Worm (Caenorhabditis elegans): Measurements from ENCODE around the gene srh-78.

srh-78 gene

ce11 chrV:246097-246496 is 29.1 kb downstream of the srh-78 start, which contains the start of gene kin-34:
Gene kin-34, minus strand, starts transcription at chrV:246197.
- no peak for TF ChIP-seq hmg-1.1 (GFP tag; IDR thresholded peaks at IDR 0.05)
- no peak for TF ChIP-seq mxl-3 (GFP tag; optimal IDR thresholded peaks at IDR 0.05)
- no peak for TF ChIP-seq mdl-1 (tag; optimal IDR thresholded peaks at IDR 0.05)
- no peak for TF ChIP-seq F10B5.3 (tag; optimal IDR thresholded peaks at IDR 0.05)
- TF ChIP-seq skn-1 (tag; optimal IDR thresholded peaks at IDR 0.05): no peak
- no peak for TF ChIP-seq mxl-2 (GFP tag; conservative IDR thresholded peaks at IDR 0.05)
- no peak for TF ChIP-seq nhr-11 (tag; optimal IDR thresholded peaks at IDR 0.05)
- no peak for TF ChIP-seq saeg-2 (GFP tag; IDR thresholded peaks at IDR 0.05)
- TF ChIP-seq fkh-10 (GFP tag; optimal IDR thresholded peaks at IDR 0.05): no peak

- TF ChIP-seq spr-3 (GFP tag; optimal IDR thresholded peaks at IDR 0.05) (no peak), cey-2 (tag; optimal IDR thresholded peaks at IDR 0.05; ENCODE audit: borderline replicate concordance, insufficient read depth) (no peak), rbr-2 (tag; optimal IDR thresholded peaks at IDR 0.05) (no peak), aly-2 (tag; optimal IDR thresholded peaks at IDR 0.05) (no peak), hlh-11 (tag; optimal IDR thresholded peaks at IDR 0.05) (no peak), ZK337.2 (GFP tag; IDR thresholded peaks at IDR 0.05) (no peak), snpc-1.2 (GFP tag; IDR thresholded peaks at IDR 0.05) (no peak), egl-43 (GFP tag; IDR thresholded peaks at IDR 0.05) (no peak), nhr-111 (GFP tag; optimal IDR thresholded peaks at IDR 0.05) (no peak), dmd-6 (GFP tag; IDR thresholded peaks at IDR 0.05) (no peak), F37D6.2 (tag; optimal IDR thresholded peaks at IDR 0.05) (no peak), unc-39 (tag; optimal IDR thresholded peaks at IDR 0.05) (no peak), daf-12 (tag; optimal IDR thresholded peaks at IDR 0.05) (no peak), ZK546.5 (tag; optimal IDR thresholded peaks at IDR 0.05) (no peak), lin-1 (GFP tag; IDR thresholded peaks at IDR 0.05) (no peak), lim-7 (GFP tag; IDR thresholded peaks at IDR 0.05) (no peak), Y75B8A.6 (GFP tag; IDR thresholded peaks at IDR 0.05) (no peak), ctbp-1 (GFP tag; IDR thresholded peaks at IDR 0.05) (no peak), tag-97 (GFP tag; IDR thresholded peaks at IDR 0.05) (no peak), F44E2.7 (GFP tag; IDR thresholded peaks at IDR 0.05) (no peak)
Observed at ce11 chrV:247576-247975, 30.6 kb downstream of the srh-78 start.

ce11 chrV:248636-249035 is 31.7 kb downstream of the srh-78 start:
- TF ChIP-seq nhr-41 (GFP tag; IDR thresholded peaks at IDR 0.05) (no peak), zfp-3 (GFP tag; conservative IDR thresholded peaks at IDR 0.05) (no peak), R02D3.7 (tag; optimal IDR thresholded peaks at IDR 0.05) (no peak), nhr-28 (tag; optimal IDR thresholded peaks at IDR 0.05) (no peak), F26F4.8 (GFP tag; conservative IDR thresholded peaks at IDR 0.05) (no peak), F10B5.3 (tag; optimal IDR thresholded peaks at IDR 0.05) (no peak), hmg-1.1 (GFP tag; IDR thresholded peaks at IDR 0.05) (no peak), madf-5 (GFP tag; IDR thresholded peaks at IDR 0.05) (no peak), lin-13 (GFP tag; optimal IDR thresholded peaks at IDR 0.05) (no peak), lin-29 (GFP tag; IDR thresholded peaks at IDR 0.05) (no peak), hlh-30 (tag; optimal IDR thresholded peaks at IDR 0.05; ENCODE audit: insufficient read depth) (no peak), dmd-9 (GFP tag; IDR thresholded peaks at IDR 0.05) (no peak), unc-130 (GFP tag; optimal IDR thresholded peaks at IDR 0.05) (no peak), ctbp-1 (GFP tag; IDR thresholded peaks at IDR 0.05) (no peak), daf-8 (GFP tag; IDR thresholded peaks at IDR 0.05) (no peak), egl-27 (tag; optimal IDR thresholded peaks at IDR 0.05) (no peak), hlh-11 (tag; optimal IDR thresholded peaks at IDR 0.05) (no peak), madf-9 (GFP tag; conservative IDR thresholded peaks at IDR 0.05) (no peak), Y48G9A.11 (GFP tag; IDR thresholded peaks at IDR 0.05) (no peak), daf-19 (GFP tag; conservative IDR thresholded peaks at IDR 0.05) (no peak)

All from whole organism, L4 larva.